Worm (Caenorhabditis elegans) whole organism, midembryonic: ENCODE data around the gene nhr-268.

Experiments used
- T22C8.4 ChIP-seq: fragments of 200-800 bp; sonication (Bioruptor generic); IDR thresholded peaks from 2 replicates; pipeline ENCODE4 v1.3.6; 2022; ENCODE audit warnings: missing genetic modification characterization, missing compliant biosample characterization
- cog-1 ChIP-seq: sonication (generic microtip); optimal IDR thresholded peaks from 2 replicates; lab custom pipeline; 2016; ENCODE audit warnings: missing genetic modification characterization, missing compliant biosample characterization
- flt-1 ChIP-seq: fragments of 200-800 bp; sonication (Bioruptor generic); IDR thresholded peaks from 2 replicates; pipeline ENCODE4 v1.3.6; 2022; ENCODE audit warnings: missing genetic modification characterization, missing compliant biosample characterization
- klf-2 ChIP-seq: fragments of 200-800 bp; sonication (Bioruptor generic); conservative IDR thresholded peaks from 2 replicates; pipeline ENCODE4 v1.3.6; 2022; ENCODE audit warnings: missing genetic modification reagents, missing genetic modification characterization, missing compliant biosample characterization
- med-1 ChIP-seq: sonication (generic microtip); optimal IDR thresholded peaks from 2 replicates; lab custom pipeline; 2017; ENCODE audit warnings: missing genetic modification characterization, mild to moderate bottlenecking, missing compliant biosample characterization, antibody characterized with exemption, missing genetic modification reagents; ENCODE audit not compliant: insufficient read depth
- ref-1 ChIP-seq: fragments of 200-800 bp; sonication (Bioruptor generic); conservative IDR thresholded peaks from 2 replicates; pipeline ENCODE4 v1.3.6; 2022; ENCODE audit warnings: missing genetic modification reagents, missing genetic modification characterization, missing compliant biosample characterization
- tab-1 ChIP-seq: fragments of 200-800 bp; sonication (Bioruptor generic); IDR thresholded peaks from 2 replicates; pipeline ENCODE4 v1.3.6; 2022; ENCODE audit warnings: missing genetic modification characterization, missing compliant biosample characterization
- ztf-23 ChIP-seq: fragments of 200-800 bp; sonication (Bioruptor generic); IDR thresholded peaks from 2 replicates; pipeline ENCODE4 v1.3.6; 2022; ENCODE audit warnings: missing genetic modification reagents, missing genetic modification characterization, missing compliant biosample characterization
- ztf-29 ChIP-seq: fragments of 200-800 bp; sonication (Bioruptor generic); IDR thresholded peaks from 2 replicates; pipeline ENCODE4 v1.3.6; 2022; ENCODE audit warnings: missing genetic modification reagents, missing genetic modification characterization, missing compliant biosample characterization

ce11 chrV:15733020-15733419 is 43.0 kb downstream of the nhr-268 start:
- TF ChIP-seq ztf-23 (GFP tag; lab: Robert Waterston, UW) = no peak
- no peak for TF ChIP-seq flt-1 (GFP tag; lab: Robert Waterston, UW)
- TF ChIP-seq T22C8.4 (GFP tag; lab: Robert Waterston, UW) = no peak
- TF ChIP-seq tab-1 = no peak
- TF ChIP-seq cog-1 = no peak
- no peak for TF ChIP-seq klf-2 (GFP tag; lab: Robert Waterston, UW)
- TF ChIP-seq ztf-29 (GFP tag; lab: Robert Waterston, UW) = no peak
- no peak for TF ChIP-seq med-1 (GFP tag; lab: Kevin White, UChicago)
- no peak for TF ChIP-seq ref-1 (GFP tag; lab: Robert Waterston, UW)
